Fruit fly (Drosophila melanogaster): ENCODE results near the gene daed.

daed gene

dm6 chr2L:2227316-2227715, 11.2 kb upstream of the daed start (continued):
- peak; percentile 18; the same call in 1 of the 2 replicates for TF ChIP-seq Lim3 (GFP tag; IDR thresholded peaks at IDR 0.05)
- no peak for TF ChIP-seq zf30C (GFP tag; optimal IDR thresholded peaks at IDR 0.05)
- peak; percentile 54; the same call in 1 of the 2 replicates for TF ChIP-seq Rfx (GFP tag; IDR thresholded peaks at IDR 0.05)
- TF ChIP-seq br (optimal IDR thresholded peaks at IDR 0.05): no peak
- TF ChIP-seq ap (GFP tag; IDR thresholded peaks at IDR 0.05): peak; percentile 54
- no peak for TF ChIP-seq unc-4 (GFP tag; IDR thresholded peaks at IDR 0.05; ENCODE audit: partially characterized antibody)
- TF ChIP-seq CG18011 (GFP tag; optimal IDR thresholded peaks at IDR 0.05): peak; percentile 18
- TF ChIP-seq Mes4 (GFP tag; optimal IDR thresholded peaks at IDR 0.05): no peak
- TF ChIP-seq Sox100B (GFP tag; optimal IDR thresholded peaks at IDR 0.05): peak; percentile 47
- no peak for TF ChIP-seq Atf3 (GFP tag; optimal IDR thresholded peaks at IDR 0.05)
- TF ChIP-seq NC2α (GFP tag; optimal IDR thresholded peaks at IDR 0.05): no peak
- TF ChIP-seq CG17361 (GFP tag; IDR thresholded peaks at IDR 0.05): 0 out of 3 replicates have a peak, but pooled peaks have one; percentile 22
- TF ChIP-seq Sox102F (GFP tag; optimal IDR thresholded peaks at IDR 0.05): no peak
- TF ChIP-seq CG5953 (GFP tag; IDR thresholded peaks at IDR 0.05): peak; percentile 53
- no peak for TF ChIP-seq sima (GFP tag; optimal IDR thresholded peaks at IDR 0.05)
- no peak for TF ChIP-seq exex (tag; optimal IDR thresholded peaks at IDR 0.05)
- peak; percentile 55 for TF ChIP-seq Atf6 (GFP tag; IDR thresholded peaks at IDR 0.05)
- TF ChIP-seq CG12942 (GFP tag; optimal IDR thresholded peaks at IDR 0.05): peak; percentile 37
- peak; percentile 34 for TF ChIP-seq gsb (GFP tag; IDR thresholded peaks at IDR 0.05)
- no peak for TF ChIP-seq CG11085 (GFP tag; IDR thresholded peaks at IDR 0.05)
- no peak for TF ChIP-seq gro (GFP tag; optimal IDR thresholded peaks at IDR 0.05)
- TF ChIP-seq CG3847 (GFP tag; IDR thresholded peaks at IDR 0.05): no peak
- no peak for TF ChIP-seq CG4404 (GFP tag; IDR thresholded peaks at IDR 0.05)
- no peak for TF ChIP-seq CG15073 (GFP tag; optimal IDR thresholded peaks at IDR 0.05)
- peak; percentile 72 for TF ChIP-seq dmrt99B (tag; optimal IDR thresholded peaks at IDR 0.05)
- TF ChIP-seq CG10959 (GFP tag; IDR thresholded peaks at IDR 0.05): no peak
- TF ChIP-seq CG4424 (GFP tag; optimal IDR thresholded peaks at IDR 0.05): peak; percentile 34
- no peak for TF ChIP-seq CG2202 (tag; optimal IDR thresholded peaks at IDR 0.05)
- no peak for TF ChIP-seq CG8290 (GFP tag; optimal IDR thresholded peaks at IDR 0.05)
- peak in 1 of 2 experiments; percentile 60 for TF ChIP-seq CG8290 (tag; optimal IDR thresholded peaks at IDR 0.05)
- no peak for TF ChIP-seq CG15479 (GFP tag; optimal IDR thresholded peaks at IDR 0.05)
- no peak for TF ChIP-seq amos (GFP tag; IDR thresholded peaks at IDR 0.05; ENCODE audit: partially characterized antibody)
- no peak for TF ChIP-seq CG42726 (GFP tag; IDR thresholded peaks at IDR 0.05; ENCODE audit: partially characterized antibody)
- peak; percentile 2 for TF ChIP-seq CG9817 (tag; optimal IDR thresholded peaks at IDR 0.05)
- peak; percentile 31 for TF ChIP-seq Chrac-16 (GFP tag; optimal IDR thresholded peaks at IDR 0.05)
- TF ChIP-seq CG8924 (tag; optimal IDR thresholded peaks at IDR 0.05): peak; percentile 14
- TF ChIP-seq Hmx (GFP tag; optimal IDR thresholded peaks at IDR 0.05): no peak
- TF ChIP-seq az2 (GFP tag; optimal IDR thresholded peaks at IDR 0.05): peak; percentile 33
- TF ChIP-seq CG14965 (GFP tag; optimal IDR thresholded peaks at IDR 0.05; ENCODE audit: borderline replicate concordance): no peak
- no peak for TF ChIP-seq CG7928 (GFP tag; optimal IDR thresholded peaks at IDR 0.05)
- TF ChIP-seq CG9876 (GFP tag; optimal IDR thresholded peaks at IDR 0.05): peak; percentile 23
- TF ChIP-seq CG31441 (GFP tag; IDR thresholded peaks at IDR 0.05): peak; percentile 44; the same call in 1 of the 2 replicates
- TF ChIP-seq pho (GFP tag; optimal IDR thresholded peaks at IDR 0.05): peak; percentile 31
- peak; percentile 69; the same call in 2 of the 3 replicates for TF ChIP-seq otp (GFP tag; IDR thresholded peaks at IDR 0.05)
- TF ChIP-seq wor (GFP tag; IDR thresholded peaks at IDR 0.05): 0 out of 2 replicates have a peak, but pooled peaks have one; percentile 31
- TF ChIP-seq lov (optimal IDR thresholded peaks at IDR 0.05): no peak
- peak; percentile 25; the same call in 1 of the 3 replicates for TF ChIP-seq lov (GFP tag; IDR thresholded peaks at IDR 0.05)
- TF ChIP-seq Sin3A (optimal IDR thresholded peaks at IDR 0.05): no peak
- TF ChIP-seq CG2116 (GFP tag; optimal IDR thresholded peaks at IDR 0.05): peak; percentile 21
- peak; percentile 74; the same call in 2 of the 3 replicates for TF ChIP-seq ase (GFP tag; IDR thresholded peaks at IDR 0.05)
- peak; percentile 34 for TF ChIP-seq CG12769 (tag; optimal IDR thresholded peaks at IDR 0.05)
- no peak for TF ChIP-seq oc (tag; optimal IDR thresholded peaks at IDR 0.05)
- TF ChIP-seq GATAe (GFP tag; conservative IDR thresholded peaks at IDR 0.05): 0 out of 2 replicates have a peak, but pooled peaks have one; percentile 16
